Worm (Caenorhabditis elegans) whole organism, midembryonic: ENCODE measurements around the gene sre-52.
A peak's percentile ranks its signal among the peaks of the same experiment; 100 is the strongest.
"Not testable (repeated sequence)": the region's sequence is repeated elsewhere in the genome, so short reads cannot be mapped to it uniquely, and the experiment has no call there.

Source experiments
- T22C8.4 ChIP-seq: fragments of 200-800 bp; sonication (Bioruptor generic); IDR thresholded peaks from 2 replicates; pipeline ENCODE4 v1.3.6; 2022; ENCODE audit warnings: missing genetic modification characterization, missing compliant biosample characterization
- cog-1 ChIP-seq: sonication (generic microtip); optimal IDR thresholded peaks from 2 replicates; lab custom pipeline; 2016; ENCODE audit warnings: missing genetic modification characterization, missing compliant biosample characterization
- flt-1 ChIP-seq: fragments of 200-800 bp; sonication (Bioruptor generic); IDR thresholded peaks from 2 replicates; pipeline ENCODE4 v1.3.6; 2022; ENCODE audit warnings: missing genetic modification characterization, missing compliant biosample characterization
- klf-2 ChIP-seq: fragments of 200-800 bp; sonication (Bioruptor generic); conservative IDR thresholded peaks from 2 replicates; pipeline ENCODE4 v1.3.6; 2022; ENCODE audit warnings: missing genetic modification reagents, missing genetic modification characterization, missing compliant biosample characterization
- med-1 ChIP-seq: sonication (generic microtip); optimal IDR thresholded peaks from 2 replicates; lab custom pipeline; 2017; ENCODE audit warnings: missing genetic modification characterization, mild to moderate bottlenecking, missing compliant biosample characterization, antibody characterized with exemption, missing genetic modification reagents; ENCODE audit not compliant: insufficient read depth
- ref-1 ChIP-seq: fragments of 200-800 bp; sonication (Bioruptor generic); conservative IDR thresholded peaks from 2 replicates; pipeline ENCODE4 v1.3.6; 2022; ENCODE audit warnings: missing genetic modification reagents, missing genetic modification characterization, missing compliant biosample characterization
- tab-1 ChIP-seq: fragments of 200-800 bp; sonication (Bioruptor generic); IDR thresholded peaks from 2 replicates; pipeline ENCODE4 v1.3.6; 2022; ENCODE audit warnings: missing genetic modification characterization, missing compliant biosample characterization
- ztf-23 ChIP-seq: fragments of 200-800 bp; sonication (Bioruptor generic); IDR thresholded peaks from 2 replicates; pipeline ENCODE4 v1.3.6; 2022; ENCODE audit warnings: missing genetic modification reagents, missing genetic modification characterization, missing compliant biosample characterization
- ztf-29 ChIP-seq: fragments of 200-800 bp; sonication (Bioruptor generic); IDR thresholded peaks from 2 replicates; pipeline ENCODE4 v1.3.6; 2022; ENCODE audit warnings: missing genetic modification reagents, missing genetic modification characterization, missing compliant biosample characterization

The sre-52 gene

ce11 chrII:12335430-12335829, at the start of gene sre-52:
Gene sre-52 (plus strand): TSS chrII:12335730.
- TF ChIP-seq tab-1 (GFP tag; lab: Robert Waterston, UW) (no peak), med-1 (GFP tag; lab: Kevin White, UChicago) (no peak), cog-1 (tag; lab: Kevin White, UChicago) (no peak), T22C8.4 (GFP tag; lab: Robert Waterston, UW) (no peak), ztf-23 (GFP tag; lab: Robert Waterston, UW) (no peak), ztf-29 (GFP tag; lab: Robert Waterston, UW) (no peak), flt-1 (GFP tag; lab: Robert Waterston, UW) (no peak), klf-2 (GFP tag; lab: Robert Waterston, UW) (no peak), ref-1 (GFP tag; lab: Robert Waterston, UW) (no peak)

ce11 chrII:12289085-12289484, 46.4 kb upstream of the sre-52 start, which contains the start of gene Y57A10A.31:
Gene Y57A10A.31 (plus strand): TSS chrII:12289385.
- TF ChIP-seq klf-2 (GFP tag; lab: Robert Waterston, UW) (no peak), flt-1 (GFP tag; lab: Robert Waterston, UW) (no peak), cog-1 (tag; lab: Kevin White, UChicago) (no peak), ztf-23 (GFP tag; lab: Robert Waterston, UW) (no peak), ztf-29 (GFP tag; lab: Robert Waterston, UW) (no peak), tab-1 (GFP tag; lab: Robert Waterston, UW) (no peak), ref-1 (GFP tag; lab: Robert Waterston, UW) (no peak), med-1 (GFP tag; lab: Kevin White, UChicago) (no peak)

ce11 chrII:12296591-12296990, 38.9 kb upstream of the sre-52 start:
- TF ChIP-seq med-1 (GFP tag; lab: Kevin White, UChicago) (no peak), tab-1 (GFP tag; lab: Robert Waterston, UW) (no peak), ztf-23 (GFP tag; lab: Robert Waterston, UW) (no peak), flt-1 (GFP tag; lab: Robert Waterston, UW) (no peak), ztf-29 (GFP tag; lab: Robert Waterston, UW) (no peak), klf-2 (GFP tag; lab: Robert Waterston, UW) (no peak), ref-1 (GFP tag; lab: Robert Waterston, UW) (no peak), T22C8.4 (GFP tag; lab: Robert Waterston, UW) (no peak)

ce11 chrII:12300680-12301079, 34.9 kb upstream of the sre-52 start:
- TF ChIP-seq T22C8.4 (GFP tag; lab: Robert Waterston, UW) (peak; percentile 84), klf-2 (GFP tag; lab: Robert Waterston, UW) (no peak), flt-1 (GFP tag; lab: Robert Waterston, UW) (no peak)

- TF ChIP-seq ztf-23 (GFP tag; lab: Robert Waterston, UW) (no peak), T22C8.4 (GFP tag; lab: Robert Waterston, UW) (peak; percentile 95)
Observed at ce11 chrII:12301233-12301632, 34.3 kb upstream of the sre-52 start.

ce11 chrII:12302354-12302753, 33.2 kb upstream of the sre-52 start, which contains the start of gene C50E10.1:
Gene C50E10.1 (minus strand): TSS chrII:12302454.
- TF ChIP-seq klf-2 (GFP tag; lab: Robert Waterston, UW) = no peak
- TF ChIP-seq cog-1 (tag; lab: Kevin White, UChicago) = no peak
- TF ChIP-seq tab-1 (GFP tag; lab: Robert Waterston, UW) = no peak
- no peak for TF ChIP-seq ref-1 (GFP tag; lab: Robert Waterston, UW)
- no peak for TF ChIP-seq flt-1 (GFP tag; lab: Robert Waterston, UW)
- TF ChIP-seq ztf-23 (GFP tag; lab: Robert Waterston, UW) = no peak
- TF ChIP-seq ztf-29 (GFP tag; lab: Robert Waterston, UW) = no peak
- no peak for TF ChIP-seq med-1 (GFP tag; lab: Kevin White, UChicago)
- TF ChIP-seq T22C8.4 (GFP tag; lab: Robert Waterston, UW) = no peak

- TF ChIP-seq klf-2 (GFP tag; lab: Robert Waterston, UW) (no peak), T22C8.4 (GFP tag; lab: Robert Waterston, UW) (peak; percentile 67; the same call in 1 of the 2 replicates)
Observed at ce11 chrII:12303142-12303541, 32.4 kb upstream of the sre-52 start, which contains the start of gene sre-50. Gene sre-50 (plus strand): TSS chrII:12303525.

- TF ChIP-seq ref-1 (GFP tag; lab: Robert Waterston, UW) = no peak
- TF ChIP-seq med-1 (GFP tag; lab: Kevin White, UChicago) = no peak
- TF ChIP-seq tab-1 (GFP tag; lab: Robert Waterston, UW) = no peak
- no peak for TF ChIP-seq T22C8.4 (GFP tag; lab: Robert Waterston, UW)
- TF ChIP-seq flt-1 (GFP tag; lab: Robert Waterston, UW) = no peak
- no peak for TF ChIP-seq klf-2 (GFP tag; lab: Robert Waterston, UW)
- TF ChIP-seq ztf-23 (GFP tag; lab: Robert Waterston, UW) = no peak
- no peak for TF ChIP-seq ztf-29 (GFP tag; lab: Robert Waterston, UW)
- no peak for TF ChIP-seq cog-1 (tag; lab: Kevin White, UChicago)
Observed at ce11 chrII:12309614-12310013, 25.9 kb upstream of the sre-52 start, which contains the start of gene C50E10.2. Gene C50E10.2 (minus strand): TSS chrII:12309714.

ce11 chrII:12311560-12311959, 24.0 kb upstream of the sre-52 start, which contains the start of gene sre-51:
Gene sre-51 (plus strand): TSS chrII:12311860.
- TF ChIP-seq cog-1 (tag; lab: Kevin White, UChicago) = no peak
- TF ChIP-seq flt-1 (GFP tag; lab: Robert Waterston, UW) = no peak
- no peak for TF ChIP-seq tab-1 (GFP tag; lab: Robert Waterston, UW)
- TF ChIP-seq ztf-23 (GFP tag; lab: Robert Waterston, UW) = no peak
- TF ChIP-seq ref-1 (GFP tag; lab: Robert Waterston, UW) = no peak

- TF ChIP-seq tab-1 (GFP tag; lab: Robert Waterston, UW); klf-2 (GFP tag; lab: Robert Waterston, UW); med-1 (GFP tag; lab: Kevin White, UChicago): not testable (repeated sequence)
Observed at ce11 chrII:12318541-12318940, 17.0 kb upstream of the sre-52 start, which contains the start of gene sre-49. Gene sre-49 (plus strand): TSS chrII:12318841.
